Worm (Caenorhabditis elegans): ENCODE data around the gene F57C12.2.
"Not testable (repeated sequence)": the region's sequence is repeated elsewhere in the genome, so short reads cannot be mapped to it uniquely, and the experiment has no call there.

ce11 chrX:516761-517160 is 34.4 kb downstream of the F57C12.2 start:
- peak; percentile 62; the same call in 1 of the 2 replicates for TF ChIP-seq flt-1 (GFP tag; IDR thresholded peaks at IDR 0.05)
- TF ChIP-seq T22C8.4 (GFP tag; IDR thresholded peaks at IDR 0.05); ref-1 (GFP tag; conservative IDR thresholded peaks at IDR 0.05); ztf-29 (GFP tag; IDR thresholded peaks at IDR 0.05); med-1 (GFP tag; optimal IDR thresholded peaks at IDR 0.05; ENCODE audit: insufficient read depth); tab-1 (GFP tag; IDR thresholded peaks at IDR 0.05): not testable (repeated sequence)

All from whole organism, midembryonic.